Worm (Caenorhabditis elegans): ENCODE measurements around the gene ztf-30.
A peak's percentile ranks its signal among the peaks of the same experiment; 100 is the strongest.

The ztf-30 gene

ce11 chrIII:8621002-8621401 lies 23.3 kb upstream of the ztf-30 start:
- no peak for TF ChIP-seq ZK546.5 (tag; optimal IDR thresholded peaks at IDR 0.05)
- peak; percentile 30 for TF ChIP-seq nhr-23 (tag; optimal IDR thresholded peaks at IDR 0.05)
- TF ChIP-seq sea-2 (GFP tag; optimal IDR thresholded peaks at IDR 0.05) = no peak
- peak; percentile 87 for TF ChIP-seq nfya-1 (tag; optimal IDR thresholded peaks at IDR 0.05; ENCODE audit: insufficient read depth)
- TF ChIP-seq nhr-25 (tag; optimal IDR thresholded peaks at IDR 0.05) = peak; percentile 42
- no peak for TF ChIP-seq snpc-4 (tag; optimal IDR thresholded peaks at IDR 0.05)
- TF ChIP-seq elt-1 (tag; optimal IDR thresholded peaks at IDR 0.05) = peak; percentile 94

DNA sequence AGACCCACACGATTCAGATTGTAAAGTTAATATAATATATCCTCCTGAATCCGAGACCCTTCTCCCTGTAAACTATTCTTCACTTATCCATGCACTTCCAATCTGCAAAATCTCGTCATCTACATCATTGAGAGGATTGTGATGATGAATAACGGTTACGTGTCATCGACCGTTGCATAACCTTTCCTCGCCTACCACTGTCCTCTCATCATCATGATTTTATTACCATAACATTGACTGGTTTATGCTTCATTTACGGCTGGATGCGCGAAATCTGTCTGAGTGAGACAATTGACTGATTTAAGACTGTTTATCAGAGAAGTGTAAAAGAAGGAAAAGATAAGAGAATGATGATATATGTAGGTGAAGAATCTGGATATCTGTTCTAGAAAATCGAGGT lies 22.6 kb upstream of the ztf-30 start:
- TF ChIP-seq fkh-10 (GFP tag; optimal IDR thresholded peaks at IDR 0.05) = no peak
- TF ChIP-seq unc-62 (GFP tag; optimal IDR thresholded peaks at IDR 0.05) = no peak

ce11 chrIII:8618412-8618960 lies 20.8 kb upstream of the ztf-30 start, which contains the start of gene C13G5.2:
Gene C13G5.2 (minus strand): TSS chrIII:8618462.
- TF ChIP-seq ceh-82 (tag; optimal IDR thresholded peaks at IDR 0.05) (no peak), nhr-23 (tag; optimal IDR thresholded peaks at IDR 0.05) (no peak), ceh-9 (tag; optimal IDR thresholded peaks at IDR 0.05) (no peak), nhr-12 (tag; optimal IDR thresholded peaks at IDR 0.05) (no peak), pqm-1 (tag; optimal IDR thresholded peaks at IDR 0.05) (no peak), ztf-4 (tag; optimal IDR thresholded peaks at IDR 0.05) (no peak), mml-1 (tag; optimal IDR thresholded peaks at IDR 0.05) (no peak), nfya-1 (tag; optimal IDR thresholded peaks at IDR 0.05; ENCODE audit: insufficient read depth) (no peak)

DNA sequence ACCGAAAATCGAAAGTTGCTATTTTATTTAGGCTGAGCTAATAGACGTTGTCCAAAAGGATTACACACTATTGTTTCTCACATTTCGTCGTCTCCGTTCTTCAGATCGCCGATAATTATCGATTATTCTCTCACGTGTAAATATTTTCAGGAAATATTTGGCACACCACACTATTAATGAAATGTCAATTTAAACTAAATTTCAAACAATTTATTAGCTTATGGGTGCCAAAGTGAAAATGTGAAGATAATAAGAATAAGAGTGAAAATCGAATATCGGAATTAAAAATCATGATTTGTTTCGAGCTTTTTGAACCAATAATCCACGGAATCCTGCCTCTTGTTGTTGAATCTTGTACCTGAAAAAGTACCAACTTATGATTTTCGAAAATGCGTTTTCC lies 18.9 kb upstream of the ztf-30 start, which contains the start of gene C06E1.11:
Gene C06E1.11, minus strand, starts transcription at position 101 of the 400 bp plus-strand sequence.
- TF ChIP-seq fkh-10 (GFP tag; optimal IDR thresholded peaks at IDR 0.05) (no peak), nfya-1 (tag; optimal IDR thresholded peaks at IDR 0.05; ENCODE audit: insufficient read depth) (no peak), skn-1 (tag; optimal IDR thresholded peaks at IDR 0.05) (no peak), ceh-82 (tag; optimal IDR thresholded peaks at IDR 0.05) (no peak), egl-27 (tag; optimal IDR thresholded peaks at IDR 0.05) (no peak), tbx-2 (tag; optimal IDR thresholded peaks at IDR 0.05) (no peak), nhr-237 (tag; optimal IDR thresholded peaks at IDR 0.05) (no peak)

- TF ChIP-seq nhr-25 (tag; optimal IDR thresholded peaks at IDR 0.05) = no peak
- TF ChIP-seq pha-4 (tag; optimal IDR thresholded peaks at IDR 0.05) = peak; percentile 51
- TF ChIP-seq fkh-10 (GFP tag; optimal IDR thresholded peaks at IDR 0.05) = no peak
- TF ChIP-seq zag-1 (tag; optimal IDR thresholded peaks at IDR 0.05) = no peak
- peak; percentile 9 for TF ChIP-seq hmg-11 (tag; optimal IDR thresholded peaks at IDR 0.05)
- peak; percentile 44 for TF ChIP-seq lin-15B (tag; optimal IDR thresholded peaks at IDR 0.05)
- peak; percentile 20 for TF ChIP-seq nfya-1 (tag; optimal IDR thresholded peaks at IDR 0.05; ENCODE audit: insufficient read depth)
Measured at ce11 chrIII:8614490-8614889, 16.8 kb upstream of the ztf-30 start, which contains the start of gene rha-2. Gene rha-2 (minus strand): TSS chrIII:8614569.

DNA sequence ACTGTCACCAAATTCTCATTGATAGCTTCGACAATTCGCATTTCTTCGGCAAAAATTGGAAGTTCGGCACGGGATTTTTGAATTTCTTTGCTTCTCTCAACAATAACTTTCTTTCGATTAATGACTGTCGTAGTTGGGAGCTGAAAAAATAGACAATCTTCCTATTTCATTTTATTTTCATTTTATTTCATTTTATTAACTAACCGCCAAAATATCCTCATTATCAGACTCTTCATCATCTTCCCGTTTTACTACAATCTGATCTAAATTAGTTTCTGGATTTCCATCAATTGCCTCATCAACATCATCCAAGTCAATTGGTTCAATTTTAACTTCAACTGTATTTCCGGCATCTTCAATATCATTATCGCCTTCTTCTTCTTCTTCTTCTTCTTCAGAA lies 15.9 kb upstream of the ztf-30 start:
- no peak for TF ChIP-seq jun-1 (tag; optimal IDR thresholded peaks at IDR 0.05)
- TF ChIP-seq snpc-4 (tag; optimal IDR thresholded peaks at IDR 0.05) = no peak
- no peak for TF ChIP-seq aly-2 (tag; optimal IDR thresholded peaks at IDR 0.05)
- no peak for TF ChIP-seq unc-39 (tag; optimal IDR thresholded peaks at IDR 0.05)
- no peak for TF ChIP-seq lin-15B (tag; optimal IDR thresholded peaks at IDR 0.05)
- TF ChIP-seq fkh-10 (GFP tag; optimal IDR thresholded peaks at IDR 0.05) = no peak
- no peak for TF ChIP-seq lsy-12 (tag; optimal IDR thresholded peaks at IDR 0.05)
- TF ChIP-seq nhr-28 (tag; optimal IDR thresholded peaks at IDR 0.05) = no peak

- no peak for TF ChIP-seq unc-62 (GFP tag; optimal IDR thresholded peaks at IDR 0.05)
- TF ChIP-seq ceh-9 (tag; optimal IDR thresholded peaks at IDR 0.05) = no peak
- no peak for TF ChIP-seq nhr-11 (tag; optimal IDR thresholded peaks at IDR 0.05)
- no peak for TF ChIP-seq egl-5 (tag; optimal IDR thresholded peaks at IDR 0.05)
- TF ChIP-seq nhr-237 (tag; optimal IDR thresholded peaks at IDR 0.05) = no peak
- TF ChIP-seq R02D3.7 (tag; optimal IDR thresholded peaks at IDR 0.05) = no peak
Measured at ce11 chrIII:8611282-8611681, 13.6 kb upstream of the ztf-30 start.
